Fruit fly (Drosophila melanogaster): ENCODE data around the gene ebd1.

DNA sequence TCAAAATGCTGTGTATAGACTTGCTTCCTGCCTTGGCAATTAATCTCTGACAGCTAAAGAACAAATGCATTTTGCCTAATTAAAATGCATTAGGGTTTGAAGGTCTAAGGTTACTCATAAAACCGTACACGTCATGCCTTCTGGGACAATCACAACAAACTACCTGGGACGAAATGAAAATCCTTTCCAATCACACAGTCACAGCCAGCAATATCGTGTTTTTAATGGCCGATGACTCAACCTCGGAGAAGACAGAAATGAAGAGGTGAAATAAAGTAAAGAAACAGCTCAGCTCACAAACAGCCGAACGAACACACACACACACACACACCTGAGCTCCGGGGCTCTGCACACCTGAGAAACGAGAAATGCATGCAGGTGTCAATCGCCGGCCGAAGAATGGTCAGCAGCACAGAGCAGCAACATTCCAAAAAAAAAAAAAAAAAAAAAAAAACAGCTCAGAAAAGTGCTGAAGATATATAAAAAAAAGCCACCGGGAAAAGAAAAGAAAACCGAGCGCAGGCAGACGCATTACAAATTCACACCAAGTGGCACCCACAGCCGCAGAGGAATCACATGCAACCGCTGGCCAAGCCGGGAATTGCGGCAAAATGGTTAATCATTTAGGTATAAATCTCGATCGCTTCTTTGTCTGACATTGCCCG lies 47.1 kb upstream of the ebd1 start:
- TF ChIP-seq rn (GFP tag; IDR thresholded peaks at IDR 0.05), result no peak
- no peak for TF ChIP-seq CG9948 (tag; optimal IDR thresholded peaks at IDR 0.05)
- no peak for TF ChIP-seq fd96Ca (GFP tag; IDR thresholded peaks at IDR 0.05)
- TF ChIP-seq CG8159 (tag; optimal IDR thresholded peaks at IDR 0.05), result no peak
- TF ChIP-seq CG15710 (tag; optimal IDR thresholded peaks at IDR 0.05), result no peak
- peak; percentile 35; the same call in 1 of the 2 replicates for TF ChIP-seq CG12605 (GFP tag; IDR thresholded peaks at IDR 0.05)
- no peak for TF ChIP-seq Snoo (tag; optimal IDR thresholded peaks at IDR 0.05)
- no peak for TF ChIP-seq CG17806 (tag; optimal IDR thresholded peaks at IDR 0.05)
- TF ChIP-seq CG10348 (GFP tag; IDR thresholded peaks at IDR 0.05), result no peak
- peak; percentile 42 for TF ChIP-seq EcR (GFP tag; optimal IDR thresholded peaks at IDR 0.05)

Measured in whole organism, pupa.